Worm (Caenorhabditis elegans): ENCODE results near the gene Y44A6D.6.

Gene Y44A6D.6

DNA sequence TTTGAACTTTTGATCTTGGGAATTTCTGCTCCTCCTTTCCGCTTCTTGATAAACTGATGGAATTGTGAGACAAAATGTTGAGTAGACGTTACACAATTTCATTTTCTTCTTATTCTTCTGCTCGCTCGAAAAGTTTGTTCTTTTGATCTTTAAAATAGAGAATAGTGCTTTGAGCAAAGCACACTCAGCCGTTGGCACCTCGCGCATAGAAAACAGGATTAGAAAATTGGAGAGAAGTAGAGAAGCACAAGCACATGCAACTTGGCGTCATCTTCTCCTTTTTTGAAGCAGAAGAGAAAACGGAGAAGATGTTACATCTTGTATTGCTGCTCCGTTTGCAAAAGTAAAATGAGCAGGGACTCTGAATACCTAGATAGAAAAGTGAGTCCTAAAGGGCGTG lies 24.9 kb upstream of the Y44A6D.6 start:
- peak; percentile 84 for TF ChIP-seq sma-9 (GFP tag; optimal IDR thresholded peaks at IDR 0.05)
- TF ChIP-seq sma-9 (tag; optimal IDR thresholded peaks at IDR 0.05) = no peak
- no peak for TF ChIP-seq mbf-1 (tag; optimal IDR thresholded peaks at IDR 0.05)
- TF ChIP-seq nhr-10 (tag; optimal IDR thresholded peaks at IDR 0.05) = no peak
- no peak for TF ChIP-seq skn-1 (tag; optimal IDR thresholded peaks at IDR 0.05)
- TF ChIP-seq nhr-129 (tag; optimal IDR thresholded peaks at IDR 0.05) = peak; percentile 82
- TF ChIP-seq zag-1 (tag; optimal IDR thresholded peaks at IDR 0.05) = peak; percentile 91
- no peak for TF ChIP-seq nhr-25 (tag; optimal IDR thresholded peaks at IDR 0.05)
- no peak for TF ChIP-seq nhr-21 (tag; optimal IDR thresholded peaks at IDR 0.05)
- no peak for TF ChIP-seq gmeb-1 (tag; optimal IDR thresholded peaks at IDR 0.05)
- TF ChIP-seq crh-2 (tag; optimal IDR thresholded peaks at IDR 0.05) = peak; percentile 82
- TF ChIP-seq elt-1 (tag; optimal IDR thresholded peaks at IDR 0.05) = no peak
- no peak for TF ChIP-seq mab-5 (tag; optimal IDR thresholded peaks at IDR 0.05)
- no peak for TF ChIP-seq nhr-11 (tag; optimal IDR thresholded peaks at IDR 0.05)
- no peak for TF ChIP-seq peb-1 (tag; optimal IDR thresholded peaks at IDR 0.05)
- no peak for TF ChIP-seq ceh-16 (tag; optimal IDR thresholded peaks at IDR 0.05)
- peak; percentile 97 for TF ChIP-seq unc-55 (GFP tag; optimal IDR thresholded peaks at IDR 0.05)
- no peak for TF ChIP-seq ztf-11 (tag; optimal IDR thresholded peaks at IDR 0.05)
- peak; percentile 42 for TF ChIP-seq ama-1 (optimal IDR thresholded peaks at IDR 0.05)
- TF ChIP-seq ztf-4 (tag; optimal IDR thresholded peaks at IDR 0.05) = peak; percentile 49
- TF ChIP-seq sma-3 (GFP tag; optimal IDR thresholded peaks at IDR 0.05) = no peak
- TF ChIP-seq lin-13 (GFP tag; optimal IDR thresholded peaks at IDR 0.05) = peak; percentile 46
- TF ChIP-seq dmd-4 (tag; optimal IDR thresholded peaks at IDR 0.05) = no peak
- peak; percentile 69 for TF ChIP-seq F13H6.1 (tag; optimal IDR thresholded peaks at IDR 0.05)
- TF ChIP-seq C34F6.9 (tag; optimal IDR thresholded peaks at IDR 0.05) = peak; percentile 59
- TF ChIP-seq snpc-4 (tag; optimal IDR thresholded peaks at IDR 0.05) = peak; percentile 38
- no peak for TF ChIP-seq Y55F3AM.14 (GFP tag; optimal IDR thresholded peaks at IDR 0.05)
- TF ChIP-seq elt-3 (tag; optimal IDR thresholded peaks at IDR 0.05) = no peak
- no peak for TF ChIP-seq lin-11 (tag; optimal IDR thresholded peaks at IDR 0.05)
- TF ChIP-seq nhr-237 (tag; optimal IDR thresholded peaks at IDR 0.05) = no peak
- peak in 1 of 2 experiments; percentile 78 for TF ChIP-seq lsy-2 (tag; optimal IDR thresholded peaks at IDR 0.05)
- TF ChIP-seq sem-4 (tag; optimal IDR thresholded peaks at IDR 0.05) = peak; percentile 85
- TF ChIP-seq ceh-82 (tag; optimal IDR thresholded peaks at IDR 0.05) = no peak
- TF ChIP-seq nhr-6 (tag; optimal IDR thresholded peaks at IDR 0.05) = peak; percentile 44
- TF ChIP-seq R02D3.7 (tag; optimal IDR thresholded peaks at IDR 0.05) = no peak
- TF ChIP-seq unc-62 (GFP tag; optimal IDR thresholded peaks at IDR 0.05) = no peak
- no peak for TF ChIP-seq aly-2 (tag; optimal IDR thresholded peaks at IDR 0.05)
- TF ChIP-seq nhr-12 (tag; optimal IDR thresholded peaks at IDR 0.05) = no peak
- no peak for TF ChIP-seq alr-1 (tag; optimal IDR thresholded peaks at IDR 0.05)
- TF ChIP-seq mdl-1 (tag; optimal IDR thresholded peaks at IDR 0.05) = peak; percentile 63 to 88
- peak; percentile 14 for TF ChIP-seq fos-1 (tag; optimal IDR thresholded peaks at IDR 0.05)
- no peak for TF ChIP-seq blmp-1 (tag; optimal IDR thresholded peaks at IDR 0.05; ENCODE audit: insufficient read depth)
- TF ChIP-seq nhr-77 (tag; optimal IDR thresholded peaks at IDR 0.05) = no peak
- TF ChIP-seq unc-39 (tag; optimal IDR thresholded peaks at IDR 0.05) = no peak
- TF ChIP-seq ZK546.5 (tag; optimal IDR thresholded peaks at IDR 0.05) = no peak
- TF ChIP-seq egl-27 (tag; optimal IDR thresholded peaks at IDR 0.05) = peak; percentile 14
- no peak for TF ChIP-seq nhr-23 (tag; optimal IDR thresholded peaks at IDR 0.05)
- no peak for TF ChIP-seq lin-39 (tag; optimal IDR thresholded peaks at IDR 0.05)
- TF ChIP-seq ztf-1 (GFP tag; conservative IDR thresholded peaks at IDR 0.05) = no peak
